Worm (Caenorhabditis elegans) whole organism, young adult: ENCODE results near the gene ztf-28.

Experiments
- B0019.2 ChIP-seq: fragments of 200-800 bp; sonication (Bioruptor generic); conservative IDR thresholded peaks from 2 replicates; pipeline ENCODE4 v1.3.6; 2022; ENCODE audit warnings: missing genetic modification reagents, missing genetic modification characterization, missing compliant biosample characterization
- F55B11.4 ChIP-seq: sonication (generic microtip); optimal IDR thresholded peaks from 2 replicates; lab custom pipeline; 2016; ENCODE audit warnings: missing compliant biosample characterization, missing genetic modification characterization, borderline replicate concordance; ENCODE audit not compliant: insufficient read depth
- F57C9.4 ChIP-seq: sonication (generic microtip); optimal IDR thresholded peaks from 2 replicates; lab custom pipeline; 2017; ENCODE audit warnings: mild to moderate bottlenecking, missing genetic modification characterization, missing compliant biosample characterization
- K12H6.12 ChIP-seq: fragments of 200-800 bp; sonication (Bioruptor generic); optimal IDR thresholded peaks from 2 replicates; lab custom pipeline; 2018; ENCODE audit warnings: mild to moderate bottlenecking, missing genetic modification characterization, missing compliant biosample characterization
- Y67H2A.10 ChIP-seq: fragments of 200-800 bp; sonication (Bioruptor generic); conservative IDR thresholded peaks from 2 replicates; pipeline ENCODE4 v1.3.6; 2022; ENCODE audit warnings: missing genetic modification reagents, missing genetic modification characterization, missing compliant biosample characterization
- Y79H2A.3 ChIP-seq: fragments of 200-800 bp; sonication (Bioruptor generic); conservative IDR thresholded peaks from 2 replicates; pipeline ENCODE4 v1.3.6; 2022; ENCODE audit warnings: missing genetic modification reagents, missing genetic modification characterization, missing compliant biosample characterization
- ama-1 ChIP-seq, 3 experiments: fragments of 150-350 bp in 1 of 3; sonication (generic microtip) in 2 of 3; optimal IDR thresholded peaks; 2 replicates each; lab custom pipeline; 2014 to 2018; ENCODE audit warnings: missing biosample characterization in 2 of 3, missing genetic modification characterization in 2 of 3, missing genetic modification reagents in 2 of 3
- aptf-3 ChIP-seq: fragments of 200-800 bp; sonication (Bioruptor generic); IDR thresholded peaks from 2 replicates; pipeline ENCODE4 v1.3.6; 2022; ENCODE audit warnings: missing genetic modification characterization, missing compliant biosample characterization
- athp-1 ChIP-seq: sonication (generic microtip); optimal IDR thresholded peaks from 2 replicates; lab custom pipeline; 2017; ENCODE audit warnings: mild to moderate bottlenecking, missing genetic modification characterization, missing compliant biosample characterization
- cebp-1 ChIP-seq, 2 experiments: fragments of 200-800 bp in 1 of 2; sonication (Bioruptor generic) in 1 of 2; sonication (generic microtip) in 1 of 2; IDR thresholded peaks in 1 of 2; optimal IDR thresholded peaks in 1 of 2; 2 replicates each; pipeline versions ENCODE4 v1.3.6 to Lab custom; 2017 to 2022; ENCODE audit warnings: missing compliant biosample characterization in 2 of 2, missing genetic modification characterization in 2 of 2, mild to moderate bottlenecking in 1 of 2, missing genetic modification reagents in 1 of 2, moderate library complexity in 1 of 2
- cebp-2 ChIP-seq: fragments of 200-800 bp; sonication (Bioruptor generic); IDR thresholded peaks from 2 replicates; pipeline ENCODE4 v1.3.6; 2022; ENCODE audit warnings: missing genetic modification characterization, missing compliant biosample characterization
- ceh-100 ChIP-seq: fragments of 200-800 bp; sonication (Bioruptor generic); IDR thresholded peaks from 2 replicates; pipeline ENCODE4 v1.3.6; 2022; ENCODE audit warnings: missing genetic modification reagents, missing genetic modification characterization, missing compliant biosample characterization
- ceh-40 ChIP-seq: fragments of 200-800 bp; sonication (Bioruptor generic); IDR thresholded peaks from 2 replicates; pipeline ENCODE4 v1.3.6; 2022; ENCODE audit warnings: missing genetic modification characterization, missing compliant biosample characterization
- chd-7 ChIP-seq: sonication (generic microtip); optimal IDR thresholded peaks from 2 replicates; lab custom pipeline; 2016; ENCODE audit warnings: mild to moderate bottlenecking, missing genetic modification characterization, moderate library complexity, missing compliant biosample characterization
- dox-1 ChIP-seq: fragments of 200-800 bp; sonication (Bioruptor generic); IDR thresholded peaks from 2 replicates; pipeline ENCODE4 v1.3.6; 2022; ENCODE audit warnings: missing genetic modification reagents, missing genetic modification characterization, missing compliant biosample characterization
- egrh-3 ChIP-seq: fragments of 200-800 bp; sonication (Bioruptor generic); IDR thresholded peaks from 2 replicates; pipeline ENCODE4 v1.3.6; 2022; ENCODE audit warnings: missing genetic modification reagents, missing genetic modification characterization, missing compliant biosample characterization
- ets-4 ChIP-seq: fragments of 200-800 bp; sonication (Bioruptor generic); optimal IDR thresholded peaks from 2 replicates; lab custom pipeline; 2018; ENCODE audit warnings: mild to moderate bottlenecking, missing genetic modification characterization, missing compliant biosample characterization
- him-1 ChIP-seq: sonication (generic microtip); optimal IDR thresholded peaks from 2 replicates; lab custom pipeline; 2016; ENCODE audit warnings: missing genotype, missing genetic modification reagents, missing genetic modification characterization, missing compliant biosample characterization
- hlh-26 ChIP-seq: fragments of 200-800 bp; sonication (Bioruptor generic); conservative IDR thresholded peaks from 2 replicates; pipeline ENCODE4 v1.3.6; 2022; ENCODE audit warnings: missing genetic modification reagents, missing genetic modification characterization, missing compliant biosample characterization
- hmg-1.2 ChIP-seq: fragments of 200-800 bp; sonication (Bioruptor generic); IDR thresholded peaks from 2 replicates; pipeline ENCODE4 v1.3.6; 2022; ENCODE audit warnings: missing genetic modification reagents, missing genetic modification characterization, missing compliant biosample characterization
- let-526 ChIP-seq: fragments of 200-800 bp; sonication (Bioruptor generic); IDR thresholded peaks from 2 replicates; pipeline ENCODE4 v1.3.6; 2022; ENCODE audit warnings: missing genetic modification reagents, missing genetic modification characterization, missing compliant biosample characterization
- let-607 ChIP-seq, 2 experiments: fragments of 200-800 bp in 1 of 2; sonication (Bioruptor generic) in 1 of 2; sonication (generic microtip) in 1 of 2; optimal IDR thresholded peaks; 2 replicates each; lab custom pipeline; 2016 to 2018; ENCODE audit warnings: mild to moderate bottlenecking in 2 of 2, missing compliant biosample characterization in 2 of 2, missing genetic modification characterization in 2 of 2, moderate library complexity in 2 of 2, missing genotype in 1 of 2
- lin-35 ChIP-seq, 3 experiments: fragments of 150-350 bp in 2 of 3; sonication (generic microtip) in 1 of 3; optimal IDR thresholded peaks; 2 replicates each; lab custom pipeline; 2014 to 2018; ENCODE audit warnings: missing biosample characterization in 3 of 3, missing genetic modification characterization in 3 of 3, missing genetic modification reagents in 3 of 3
- lsl-1 ChIP-seq: fragments of 200-800 bp; sonication (Bioruptor generic); optimal IDR thresholded peaks from 2 replicates; lab custom pipeline; 2018; ENCODE audit warnings: mild to moderate bottlenecking, missing genetic modification characterization, moderate library complexity, missing compliant biosample characterization
- nfyb-1 ChIP-seq: fragments of 200-800 bp; sonication (Bioruptor generic); IDR thresholded peaks from 2 replicates; pipeline ENCODE4 v1.3.6; 2022; ENCODE audit warnings: missing genetic modification reagents, missing genetic modification characterization, missing compliant biosample characterization
- nhr-80 ChIP-seq: sonication (generic microtip); optimal IDR thresholded peaks from 2 replicates; lab custom pipeline; 2016; ENCODE audit warnings: missing genetic modification characterization, missing compliant biosample characterization
- rcor-1 ChIP-seq: fragments of 200-800 bp; sonication (Bioruptor generic); IDR thresholded peaks from 2 replicates; pipeline ENCODE4 v1.3.6; 2022; ENCODE audit warnings: missing genetic modification reagents, missing genetic modification characterization, missing compliant biosample characterization
- snpc-1.1 ChIP-seq: sonication (generic microtip); optimal IDR thresholded peaks from 2 replicates; lab custom pipeline; 2017; ENCODE audit warnings: missing genetic modification characterization, mild to moderate bottlenecking, missing compliant biosample characterization, antibody characterized with exemption, moderate library complexity, missing genotype, missing genetic modification reagents; ENCODE audit not compliant: insufficient read depth
- snpc-1.3 ChIP-seq: sonication (generic microtip); optimal IDR thresholded peaks from 2 replicates; lab custom pipeline; 2017; ENCODE audit warnings: missing genetic modification characterization, mild to moderate bottlenecking, missing compliant biosample characterization, antibody characterized with exemption, moderate library complexity, missing genotype, missing genetic modification reagents; ENCODE audit not compliant: insufficient read depth
- tbp1 ChIP-seq: fragments of 200-800 bp; sonication (Bioruptor generic); optimal IDR thresholded peaks from 2 replicates; lab custom pipeline; 2018; ENCODE audit warnings: mild to moderate bottlenecking, missing genetic modification characterization, missing compliant biosample characterization
- unc-62 ChIP-seq: fragments of 150-350 bp; optimal IDR thresholded peaks from 2 replicates; lab custom pipeline; 2014; ENCODE audit warnings: missing biosample characterization, missing genetic modification reagents, missing genetic modification characterization
- ztf-22 ChIP-seq: fragments of 200-800 bp; sonication (Bioruptor generic); optimal IDR thresholded peaks from 2 replicates; lab custom pipeline; 2018; ENCODE audit warnings: mild to moderate bottlenecking, missing genetic modification characterization, moderate library complexity, missing compliant biosample characterization
- ztf-3 ChIP-seq: fragments of 200-800 bp; sonication (Bioruptor generic); optimal IDR thresholded peaks from 2 replicates; lab custom pipeline; 2018; ENCODE audit warnings: mild to moderate bottlenecking, missing genetic modification characterization, missing compliant biosample characterization

Gene ztf-28

ce11 chrV:2133512-2133911 lies 43.0 kb downstream of the ztf-28 start (continued):
- no peak for TF ChIP-seq Y67H2A.10 (GFP tag; lab: Robert Waterston, UW)
- no peak for TF ChIP-seq rcor-1 (GFP tag; lab: Robert Waterston, UW)
- no peak for TF ChIP-seq cebp-1 (GFP tag; IDR thresholded peaks at IDR 0.05; lab: Robert Waterston, UW)
- peak; percentile 74 for TF ChIP-seq cebp-1 (tag; optimal IDR thresholded peaks at IDR 0.05; lab: Kevin White, UChicago)
- no peak for TF ChIP-seq nfyb-1 (GFP tag; lab: Robert Waterston, UW)
- TF ChIP-seq aptf-3 (GFP tag; lab: Robert Waterston, UW): no peak
- no peak for TF ChIP-seq ztf-3 (GFP tag; lab: Kevin White, UChicago)
- TF ChIP-seq him-1 (tag; lab: Kevin White, UChicago): no peak
- TF ChIP-seq B0019.2 (GFP tag; lab: Robert Waterston, UW): no peak
- TF ChIP-seq snpc-1.1 (tag; lab: Kevin White, UChicago): no peak
- peak; percentile 41 for TF ChIP-seq chd-7 (tag; lab: Kevin White, UChicago)
- TF ChIP-seq ceh-100: no peak
- TF ChIP-seq let-607 (tag; optimal IDR thresholded peaks at IDR 0.05; lab: Kevin White, UChicago): no peak
- TF ChIP-seq Y79H2A.3: no peak
- no peak for TF ChIP-seq tbp1
- TF ChIP-seq snpc-1.3 (tag; lab: Kevin White, UChicago): no peak
- TF ChIP-seq ama-1 (optimal IDR thresholded peaks at IDR 0.05; lab: Kevin White, UChicago): no peak
- no peak for TF ChIP-seq ama-1 (GFP tag; optimal IDR thresholded peaks at IDR 0.05; lab: Kevin White, UChicago)
- no peak for TF ChIP-seq ztf-22
- peak; percentile 37; the same call in 1 of the 2 replicates for TF ChIP-seq hmg-1.2 (GFP tag; lab: Robert Waterston, UW)
- no peak for TF ChIP-seq ceh-40 (GFP tag; lab: Robert Waterston, UW)
- no peak for TF ChIP-seq let-526

DNA sequence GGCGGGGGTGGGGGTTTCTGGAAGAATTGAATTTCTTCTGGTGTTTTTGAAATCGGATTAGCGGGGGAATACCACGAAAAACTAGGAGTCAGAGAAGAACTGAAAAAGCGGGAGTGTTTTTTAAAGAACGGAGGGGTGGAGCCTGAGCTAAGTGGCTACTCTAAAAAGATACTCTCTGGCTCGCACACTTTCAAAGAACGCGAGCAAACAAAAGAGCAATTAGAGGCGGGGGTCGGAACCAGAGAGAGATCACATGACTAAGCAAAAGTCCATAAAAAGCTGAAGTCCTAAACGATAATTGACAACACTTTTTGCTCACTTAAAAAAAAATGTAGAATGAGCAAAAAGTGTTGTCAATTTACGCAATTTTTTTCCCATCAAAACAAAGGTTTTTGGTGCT lies 43.9 kb downstream of the ztf-28 start:
- no peak for TF ChIP-seq athp-1 (tag; lab: Kevin White, UChicago)
- no peak for TF ChIP-seq ets-4
- no peak for TF ChIP-seq unc-62 (GFP tag; lab: Kevin White, UChicago)
- no peak for TF ChIP-seq lsl-1 (GFP tag; lab: Kevin White, UChicago)
- TF ChIP-seq lin-35 (GFP tag; optimal IDR thresholded peaks at IDR 0.05; lab: Kevin White, UChicago): peak in 1 of 3 experiments; percentile 9
- no peak for TF ChIP-seq cebp-2
- TF ChIP-seq F55B11.4 (tag; lab: Kevin White, UChicago): no peak
- TF ChIP-seq hlh-26 (GFP tag; lab: Robert Waterston, UW): no peak

ce11 chrV:2135323-2135722 lies 44.9 kb downstream of the ztf-28 start:
- TF ChIP-seq K12H6.12 (tag; lab: Kevin White, UChicago) (peak; percentile 25), egrh-3 (GFP tag; lab: Robert Waterston, UW) (peak; percentile 55), F57C9.4 (tag; lab: Kevin White, UChicago) (no peak), nhr-80 (tag; lab: Kevin White, UChicago) (peak; percentile 36), cebp-1 (GFP tag; IDR thresholded peaks at IDR 0.05; lab: Robert Waterston, UW) (no peak), cebp-1 (tag; optimal IDR thresholded peaks at IDR 0.05; lab: Kevin White, UChicago) (peak; percentile 46), lin-35 (GFP tag; optimal IDR thresholded peaks at IDR 0.05; lab: Kevin White, UChicago) (peak in 1 of 3 experiments; percentile 16), dox-1 (GFP tag; lab: Robert Waterston, UW) (peak; percentile 49; the same call in 1 of the 2 replicates), him-1 (tag; lab: Kevin White, UChicago) (no peak)
